Fruit fly (Drosophila melanogaster) whole organism, pupa: ENCODE data around the gene CG6891.
A peak's percentile ranks its signal among the peaks of the same experiment; 100 is the strongest.

ENCODE experiments used
- CG10348 ChIP-seq: fragments of 200-800 bp; sonication (Bioruptor generic); IDR thresholded peaks from 2 replicates; pipeline ENCODE4 v1.3.6; 2022; ENCODE audit warnings: missing biosample characterization, missing genetic modification characterization
- CG12605 ChIP-seq: fragments of 200-800 bp; sonication (Bioruptor generic); IDR thresholded peaks from 2 replicates; pipeline ENCODE4 v1.3.6; 2022; ENCODE audit warnings: missing biosample characterization, missing genetic modification characterization
- CG13204 ChIP-seq: fragments of 200-800 bp; sonication (Bioruptor generic); optimal IDR thresholded peaks from 2 replicates; lab custom pipeline; 2018; ENCODE audit warnings: missing biosample characterization, mild to moderate bottlenecking, missing genetic modification characterization, moderate library complexity
- CG14655 ChIP-seq: fragments of 200-800 bp; sonication (Bioruptor generic); optimal IDR thresholded peaks from 3 replicates; lab custom pipeline; 2017; ENCODE audit warnings: mild to moderate bottlenecking, missing biosample characterization, missing genetic modification reagents, missing genetic modification characterization
- CG15710 ChIP-seq: fragments of 200-800 bp; sonication (Bioruptor generic); optimal IDR thresholded peaks from 2 replicates; lab custom pipeline; 2018; ENCODE audit warnings: missing biosample characterization, mild to moderate bottlenecking, missing genetic modification characterization, moderate library complexity
- CG17806 ChIP-seq: fragments of 200-800 bp; sonication (Bioruptor generic); optimal IDR thresholded peaks from 2 replicates; lab custom pipeline; 2018; ENCODE audit warnings: missing biosample characterization, mild to moderate bottlenecking, missing genetic modification characterization, moderate library complexity
- CG32121 ChIP-seq: fragments of 200-800 bp; sonication (Bioruptor generic); IDR thresholded peaks from 2 replicates; pipeline ENCODE4 v1.3.6; 2022; ENCODE audit warnings: missing biosample characterization, missing genetic modification characterization
- CG34367 ChIP-seq: fragments of 200-800 bp; sonication (Bioruptor generic); optimal IDR thresholded peaks from 2 replicates; lab custom pipeline; 2018; ENCODE audit warnings: missing biosample characterization, mild to moderate bottlenecking, missing genetic modification characterization
- CG4496 ChIP-seq: fragments of 200-800 bp; sonication (Bioruptor generic); IDR thresholded peaks from 3 replicates; pipeline ENCODE4 v1.3.6; 2022; ENCODE audit warnings: missing biosample characterization, missing genetic modification characterization
- CG8159 ChIP-seq: fragments of 200-800 bp; sonication (Bioruptor generic); optimal IDR thresholded peaks from 3 replicates; lab custom pipeline; 2018; ENCODE audit warnings: missing biosample characterization, mild to moderate bottlenecking, missing genetic modification characterization, moderate library complexity
- CG8301 ChIP-seq: fragments of 200-800 bp; sonication (Bioruptor generic); optimal IDR thresholded peaks from 2 replicates; lab custom pipeline; 2018; ENCODE audit warnings: missing biosample characterization, mild to moderate bottlenecking, missing genetic modification characterization
- CG9948 ChIP-seq: fragments of 200-800 bp; sonication (Bioruptor generic); optimal IDR thresholded peaks from 2 replicates; lab custom pipeline; 2018; ENCODE audit warnings: missing biosample characterization, mild to moderate bottlenecking, missing genetic modification characterization, moderate library complexity
- D1 ChIP-seq: fragments of 200-800 bp; sonication (Bioruptor generic); optimal IDR thresholded peaks from 2 replicates; lab custom pipeline; 2018; ENCODE audit warnings: missing biosample characterization, mild to moderate bottlenecking, missing genetic modification characterization, moderate library complexity
- EcR ChIP-seq: fragments of 200-800 bp; sonication (Bioruptor generic); optimal IDR thresholded peaks from 3 replicates; lab custom pipeline; 2019; ENCODE audit warnings: missing biosample characterization, missing genetic modification characterization, mild to moderate bottlenecking, moderate library complexity, missing genetic modification reagents
- Ets98B ChIP-seq: fragments of 200-800 bp; sonication (Bioruptor generic); IDR thresholded peaks from 2 replicates; pipeline ENCODE4 v1.3.6; 2022; ENCODE audit warnings: missing biosample characterization, missing genetic modification characterization
- Pif1A ChIP-seq: fragments of 200-800 bp; sonication (Bioruptor generic); optimal IDR thresholded peaks from 3 replicates; lab custom pipeline; 2016; ENCODE audit warnings: missing biosample characterization, missing genetic modification characterization
- Pif1B ChIP-seq: fragments of 200-800 bp; sonication (Bioruptor generic); optimal IDR thresholded peaks from 3 replicates; lab custom pipeline; 2016; ENCODE audit warnings: missing biosample characterization, missing genetic modification characterization
- Snoo ChIP-seq: fragments of 200-800 bp; sonication (Bioruptor generic); optimal IDR thresholded peaks from 3 replicates; lab custom pipeline; 2017; ENCODE audit warnings: missing biosample characterization, mild to moderate bottlenecking, missing genetic modification characterization, inconsistent platforms
- fd96Ca ChIP-seq: fragments of 200-800 bp; sonication (Bioruptor generic); IDR thresholded peaks from 3 replicates; pipeline ENCODE4 v1.3.6; 2022; ENCODE audit warnings: missing biosample characterization, missing genetic modification characterization
- gl ChIP-seq: fragments of 200-800 bp; sonication (Bioruptor generic); optimal IDR thresholded peaks from 2 replicates; lab custom pipeline; 2018; ENCODE audit warnings: missing biosample characterization, mild to moderate bottlenecking, missing genetic modification characterization
- rn ChIP-seq: fragments of 200-800 bp; sonication (Bioruptor generic); IDR thresholded peaks from 2 replicates; pipeline ENCODE4 v1.3.6; 2022; ENCODE audit warnings: missing biosample characterization, missing genetic modification characterization

Gene CG6891

DNA sequence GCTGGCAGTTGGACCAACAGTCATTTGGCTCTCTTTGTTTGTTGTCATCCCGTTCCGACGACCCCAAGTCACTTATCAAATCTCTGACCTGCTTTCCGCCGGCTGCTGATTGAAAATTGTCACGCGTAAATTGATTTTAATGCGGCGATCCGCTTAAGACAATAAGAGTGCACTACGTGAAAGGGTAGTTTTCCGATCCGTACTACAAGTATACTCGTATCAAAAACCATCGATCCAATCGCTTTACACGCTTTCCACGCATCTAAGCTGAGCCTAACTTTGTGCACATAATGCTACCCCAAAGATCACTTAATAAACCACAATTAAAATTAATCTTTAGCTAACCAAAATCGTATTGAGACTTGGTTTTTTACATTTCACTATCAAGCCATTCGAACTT lies 4.6 kb downstream of the CG6891 start:
- TF ChIP-seq CG8159 (tag; lab: Kevin White, UChicago) (no peak), rn (GFP tag; lab: Robert Waterston, UW) (no peak), EcR (peak; percentile 38), gl (tag; lab: Kevin White, UChicago) (no peak)
- TF ChIP-seq, all 21 proteins: peak for 1

DNA sequence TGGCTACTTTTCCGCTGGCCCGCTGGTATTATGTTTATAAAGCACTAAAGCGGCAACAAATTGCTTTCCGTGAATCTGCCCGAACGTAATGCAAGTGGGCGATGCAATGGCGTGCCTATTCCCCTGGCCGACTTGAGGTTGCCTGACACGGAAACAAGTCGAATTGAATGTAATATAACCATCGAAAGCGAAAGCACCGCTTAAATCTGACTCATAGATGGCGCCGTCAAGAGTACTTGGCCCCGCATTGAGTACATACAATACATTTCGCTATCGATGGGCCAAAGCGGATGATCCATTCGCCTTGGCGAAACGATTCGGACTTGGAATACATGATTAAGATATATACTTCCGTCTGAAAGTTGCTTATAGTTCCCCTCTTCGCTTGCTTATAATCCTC lies 5.2 kb downstream of the CG6891 start:
- TF ChIP-seq gl (tag; lab: Kevin White, UChicago), result no peak
- TF ChIP-seq rn (GFP tag; lab: Robert Waterston, UW), result no peak
- no peak for TF ChIP-seq CG14655
- no peak for TF ChIP-seq CG4496
- no peak for TF ChIP-seq fd96Ca (GFP tag; lab: Robert Waterston, UW)
- no peak for TF ChIP-seq CG12605
- TF ChIP-seq D1 (tag; lab: Kevin White, UChicago), result no peak
- no peak for TF ChIP-seq Pif1A (GFP tag; lab: Kevin White, UChicago)
- no peak for TF ChIP-seq Snoo (tag; lab: Kevin White, UChicago)
- no peak for TF ChIP-seq Pif1B

- TF ChIP-seq fd96Ca (GFP tag; lab: Robert Waterston, UW) (no peak), CG4496 (peak; percentile 24; the same call in 1 of the 3 replicates)
- TF ChIP-seq, all 21 proteins: peak for 1
These were observed 8.5 kb downstream of the CG6891 start, which contains the start of gene CG18259 for dm6 chrX:18783417-18784123. CG18259 (minus strand) TSS chrX:18783494.

- TF ChIP-seq CG10348 (GFP tag; lab: Robert Waterston, UW) (no peak), Snoo (tag; lab: Kevin White, UChicago) (no peak), CG8159 (tag; lab: Kevin White, UChicago) (peak; percentile 12), D1 (tag; lab: Kevin White, UChicago) (no peak)
These were observed 13.2 kb downstream of the CG6891 start, which contains the start of the genes CG6961 and S6KL for dm6 chrX:18788143-18788745. CG6961 (minus strand) TSS chrX:18788210. S6KL (plus strand) TSS chrX:18788464.

dm6 chrX:18789353-18790210 lies 14.6 kb downstream of the CG6891 start:
- TF ChIP-seq CG4496 (no peak; the same call in 2 of the 3 replicates), CG32121 (GFP tag; lab: Robert Waterston, UW) (peak; percentile 33; the same call in 1 of the 2 replicates), CG9948 (peak; percentile 34), EcR (no peak), CG10348 (GFP tag; lab: Robert Waterston, UW) (no peak), gl (tag; lab: Kevin White, UChicago) (no peak), Pif1A (GFP tag; lab: Kevin White, UChicago) (peak; percentile 70), CG17806 (tag; lab: Kevin White, UChicago) (peak; percentile 19), fd96Ca (GFP tag; lab: Robert Waterston, UW) (no peak), rn (GFP tag; lab: Robert Waterston, UW) (no peak), CG34367 (peak; percentile 20), CG8301 (tag; lab: Kevin White, UChicago) (peak; percentile 68), CG14655 (peak; percentile 78), Snoo (tag; lab: Kevin White, UChicago) (peak; percentile 13), CG13204 (GFP tag; lab: Kevin White, UChicago) (no peak), CG8159 (tag; lab: Kevin White, UChicago) (peak; percentile 57), Ets98B (GFP tag; lab: Robert Waterston, UW) (no peak), CG12605 (no peak), CG15710 (peak; percentile 21), D1 (tag; lab: Kevin White, UChicago) (no peak), Pif1B (peak; percentile 60)

- TF ChIP-seq Pif1B (no peak), Ets98B (GFP tag; lab: Robert Waterston, UW) (no peak), CG8159 (tag; lab: Kevin White, UChicago) (no peak), Pif1A (GFP tag; lab: Kevin White, UChicago) (no peak), CG17806 (tag; lab: Kevin White, UChicago) (no peak), CG15710 (no peak), CG14655 (no peak), CG34367 (no peak), CG8301 (tag; lab: Kevin White, UChicago) (no peak), EcR (no peak), CG13204 (GFP tag; lab: Kevin White, UChicago) (no peak)
- TF ChIP-seq, all 21 proteins: peak for 0
These were observed 16.3 kb downstream of the CG6891 start, which contains the start of gene Atg101 for dm6 chrX:18791368-18791767. Atg101 (plus strand) TSS chrX:18791668.
